Worm (Caenorhabditis elegans) whole organism, mixed stage, embryonic: Measurements from ENCODE around the gene col-147.

ENCODE experiments used
- M03D4.4 ChIP-seq: sonication (generic microtip); optimal IDR thresholded peaks from 2 replicates; lab custom pipeline; 2017; ENCODE audit warnings: mild to moderate bottlenecking, missing genetic modification characterization, missing compliant biosample characterization
- blmp-1 ChIP-seq: fragments of 150-350 bp; optimal IDR thresholded peaks from 2 replicates; lab custom pipeline; 2014; ENCODE audit warnings: missing biosample characterization, missing genetic modification characterization
- ceh-43 ChIP-seq: fragments of 200-800 bp; sonication (Bioruptor generic); optimal IDR thresholded peaks from 2 replicates; lab custom pipeline; 2018; ENCODE audit warnings: mild to moderate bottlenecking, missing genetic modification characterization, moderate library complexity, missing compliant biosample characterization
- ces-1 ChIP-seq: fragments of 150-350 bp; optimal IDR thresholded peaks from 2 replicates; lab custom pipeline; 2014; ENCODE audit warnings: missing biosample characterization, missing genetic modification reagents, missing genetic modification characterization
- cnd-1 ChIP-seq: fragments of 200-800 bp; sonication (Bioruptor generic); optimal IDR thresholded peaks from 2 replicates; lab custom pipeline; 2018; ENCODE audit warnings: mild to moderate bottlenecking, missing genetic modification characterization, missing compliant biosample characterization
- drap-1 ChIP-seq: fragments of 200-800 bp; sonication (Bioruptor generic); optimal IDR thresholded peaks from 3 replicates; lab custom pipeline; 2018; ENCODE audit warnings: mild to moderate bottlenecking, missing genetic modification characterization, missing compliant biosample characterization
- elt-1 ChIP-seq: sonication (generic microtip); optimal IDR thresholded peaks from 2 replicates; lab custom pipeline; 2017; ENCODE audit warnings: missing genetic modification characterization, mild to moderate bottlenecking, missing compliant biosample characterization, antibody characterized with exemption, moderate library complexity, borderline replicate concordance; ENCODE audit not compliant: insufficient read depth
- flh-1 ChIP-seq: fragments of 200-800 bp; sonication (Bioruptor generic); optimal IDR thresholded peaks from 2 replicates; lab custom pipeline; 2018; ENCODE audit warnings: mild to moderate bottlenecking, missing genetic modification characterization, moderate library complexity, missing compliant biosample characterization
- hlh-1 ChIP-seq: fragments of 150-350 bp; optimal IDR thresholded peaks from 2 replicates; lab custom pipeline; 2014; ENCODE audit warnings: missing biosample characterization, missing genetic modification reagents, missing genetic modification characterization
- lin-13 ChIP-seq: fragments of 150-350 bp; optimal IDR thresholded peaks from 2 replicates; lab custom pipeline; 2014; ENCODE audit warnings: missing biosample characterization, missing genetic modification characterization
- lin-32 ChIP-seq: fragments of 200-800 bp; sonication (Bioruptor generic); optimal IDR thresholded peaks from 2 replicates; lab custom pipeline; 2018; ENCODE audit warnings: mild to moderate bottlenecking, missing genetic modification characterization, missing compliant biosample characterization
- lsy-2 ChIP-seq: fragments of 150-350 bp; optimal IDR thresholded peaks from 2 replicates; lab custom pipeline; 2014; ENCODE audit warnings: missing biosample characterization, missing genetic modification characterization
- mep-1 ChIP-seq: fragments of 150-350 bp; optimal IDR thresholded peaks from 2 replicates; lab custom pipeline; 2017; ENCODE audit warnings: missing biosample characterization, missing genetic modification reagents, missing genetic modification characterization, inconsistent platforms
- mls-2 ChIP-seq: sonication (generic microtip); optimal IDR thresholded peaks from 2 replicates; lab custom pipeline; 2016; ENCODE audit warnings: mild to moderate bottlenecking, missing genetic modification characterization, moderate library complexity, missing compliant biosample characterization
- nhr-2 ChIP-seq: fragments of 150-350 bp; optimal IDR thresholded peaks from 2 replicates; lab custom pipeline; 2014; ENCODE audit warnings: missing biosample characterization, missing genetic modification characterization
- nhr-237 ChIP-seq: fragments of 150-350 bp; optimal IDR thresholded peaks from 2 replicates; lab custom pipeline; 2014; ENCODE audit warnings: missing biosample characterization, missing genetic modification characterization
- nhr-28 ChIP-seq: fragments of 150-350 bp; optimal IDR thresholded peaks from 2 replicates; lab custom pipeline; 2014; ENCODE audit warnings: missing biosample characterization, missing genetic modification characterization
- sem-2 ChIP-seq: fragments of 200-800 bp; sonication (Bioruptor generic); optimal IDR thresholded peaks from 2 replicates; lab custom pipeline; 2018; ENCODE audit warnings: mild to moderate bottlenecking, missing genetic modification characterization, missing compliant biosample characterization
- snpc-4 ChIP-seq: fragments of 150-350 bp; optimal IDR thresholded peaks from 2 replicates; lab custom pipeline; 2014; ENCODE audit warnings: missing biosample characterization, missing genetic modification characterization
- sptf-1 ChIP-seq: sonication (generic microtip); optimal IDR thresholded peaks from 2 replicates; lab custom pipeline; 2017; ENCODE audit warnings: mild to moderate bottlenecking, missing genetic modification characterization, moderate library complexity, missing compliant biosample characterization
- tbx-8 ChIP-seq: fragments of 200-800 bp; sonication (Bioruptor generic); optimal IDR thresholded peaks from 2 replicates; lab custom pipeline; 2018; ENCODE audit warnings: mild to moderate bottlenecking, missing genetic modification characterization, moderate library complexity, missing compliant biosample characterization
- unc-120 ChIP-seq: sonication (generic microtip); optimal IDR thresholded peaks from 2 replicates; lab custom pipeline; 2017; ENCODE audit warnings: missing genetic modification characterization, missing compliant biosample characterization; ENCODE audit not compliant: poor library complexity, severe bottlenecking
- unc-39 ChIP-seq: fragments of 150-350 bp; optimal IDR thresholded peaks from 2 replicates; lab custom pipeline; 2014; ENCODE audit warnings: missing biosample characterization, missing genetic modification characterization
- unc-62 ChIP-seq: fragments of 150-350 bp; optimal IDR thresholded peaks from 2 replicates; lab custom pipeline; 2014; ENCODE audit warnings: missing biosample characterization, missing genetic modification reagents, missing genetic modification characterization
- zip-8 ChIP-seq: fragments of 150-350 bp; optimal IDR thresholded peaks from 2 replicates; lab custom pipeline; 2014; ENCODE audit warnings: missing biosample characterization, missing genetic modification characterization
- ztf-11 ChIP-seq: fragments of 150-350 bp; optimal IDR thresholded peaks from 2 replicates; lab custom pipeline; 2014; ENCODE audit warnings: missing biosample characterization, missing genetic modification characterization

col-147 gene

DNA sequence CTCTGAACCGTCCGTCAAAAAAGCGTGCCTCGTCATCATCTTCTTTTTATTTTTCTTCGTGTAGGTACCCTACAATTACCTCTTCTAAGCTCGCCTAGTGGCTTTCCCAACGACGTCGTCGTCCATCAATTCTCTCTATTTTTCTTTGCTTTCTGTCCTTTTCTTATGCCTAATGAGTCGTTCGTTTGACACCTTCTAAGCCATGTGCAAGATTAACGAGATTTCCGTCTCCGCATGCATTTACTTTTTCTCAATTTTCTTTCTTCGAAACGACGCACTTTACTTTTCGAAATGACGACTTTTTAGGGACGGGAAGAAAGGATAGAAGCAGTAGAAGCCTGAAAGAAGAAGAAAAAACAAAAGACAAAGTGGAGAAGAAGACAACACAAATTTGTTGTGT, 33.3 kb upstream of the col-147 start, which contains the start of gene ZK287.1:
ZK287.1 (plus strand) TSS at position 301 of the 400 bp plus-strand sequence.
- TF ChIP-seq mls-2 (tag; lab: Kevin White, UChicago) (no peak), ces-1 (GFP tag; lab: Kevin White, UChicago) (peak; percentile 62)

DNA sequence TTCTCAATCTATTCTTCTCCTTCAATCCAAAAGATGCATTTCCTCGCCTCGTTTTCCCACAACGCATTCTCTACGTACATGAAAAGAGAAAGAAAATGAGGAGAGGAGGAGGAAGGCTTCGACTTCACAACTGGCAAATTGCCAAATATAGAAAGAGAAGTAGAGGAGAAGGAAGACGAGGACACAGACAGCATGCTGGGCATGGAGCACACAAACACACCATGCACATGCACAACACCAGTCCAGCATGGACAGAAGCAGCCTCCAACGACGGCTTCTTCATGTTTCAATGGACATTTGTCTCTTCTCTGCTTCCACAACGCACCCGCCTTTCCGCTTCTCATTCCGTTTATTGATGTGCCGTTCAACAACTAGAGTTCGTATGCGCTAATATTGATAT, 31.5 kb upstream of the col-147 start:
- TF ChIP-seq mep-1 (tag; lab: Kevin White, UChicago) (peak; percentile 32), lsy-2 (peak; percentile 10), unc-39 (tag; lab: Kevin White, UChicago) (peak; percentile 38), lin-32 (no peak), ceh-43 (GFP tag; lab: Kevin White, UChicago) (no peak), ces-1 (GFP tag; lab: Kevin White, UChicago) (peak; percentile 65), zip-8 (no peak)

DNA sequence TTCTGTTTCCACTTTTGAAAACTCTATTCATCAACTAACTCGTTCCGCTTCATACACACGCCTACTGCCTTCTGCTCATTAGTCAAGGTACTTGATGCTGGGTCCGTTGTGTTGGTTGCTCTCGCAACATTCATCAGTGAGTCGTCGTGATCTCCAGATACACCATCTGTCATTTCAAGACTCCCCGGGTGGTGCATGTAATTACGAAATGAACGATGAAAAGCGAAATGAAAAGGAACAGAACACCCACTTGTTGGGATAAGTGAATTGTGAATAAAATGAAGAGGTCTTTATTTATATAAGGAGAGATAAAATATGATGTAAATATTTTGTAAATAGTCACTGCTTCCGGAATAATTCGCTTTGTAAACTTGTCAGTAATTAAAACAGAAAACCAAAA, 30.8 kb upstream of the col-147 start:
- TF ChIP-seq cnd-1 (tag; lab: Kevin White, UChicago) (peak; percentile 85), lin-32 (peak; percentile 8), unc-62 (GFP tag; lab: Kevin White, UChicago) (no peak), ces-1 (GFP tag; lab: Kevin White, UChicago) (peak; percentile 76)

DNA sequence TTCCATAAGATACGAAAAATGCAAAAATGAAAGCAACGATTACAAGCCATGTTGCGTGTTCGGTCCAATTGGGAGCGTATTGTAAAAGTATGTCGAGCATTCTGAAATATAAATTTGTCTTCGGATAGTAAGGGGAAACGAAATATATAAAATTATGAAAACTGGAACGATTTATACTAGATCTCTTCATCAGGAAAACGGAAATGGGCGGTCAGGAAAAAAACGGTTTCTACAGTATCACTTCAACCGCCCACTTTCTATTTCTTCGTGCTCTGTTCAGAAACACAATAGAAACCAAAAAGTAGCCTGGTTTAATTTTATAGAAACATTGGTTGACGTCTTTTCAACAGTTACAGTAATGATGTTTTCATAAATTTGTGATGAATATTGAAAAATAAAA, 28.4 kb upstream of the col-147 start, which contains the start of gene pitr-4:
pitr-4 (minus strand) TSS at position 101 of the 400 bp plus-strand sequence.
- no peak for TF ChIP-seq ceh-43 (GFP tag; lab: Kevin White, UChicago)
- no peak for TF ChIP-seq nhr-2
- TF ChIP-seq mls-2 (tag; lab: Kevin White, UChicago) = no peak
- no peak for TF ChIP-seq nhr-237
- TF ChIP-seq flh-1 (GFP tag; lab: Kevin White, UChicago) = no peak
- TF ChIP-seq snpc-4 = no peak
- TF ChIP-seq zip-8 = no peak
- TF ChIP-seq sem-2 (GFP tag; lab: Kevin White, UChicago) = no peak
- no peak for TF ChIP-seq ztf-11 (tag; lab: Kevin White, UChicago)
- no peak for TF ChIP-seq mep-1 (tag; lab: Kevin White, UChicago)
- TF ChIP-seq elt-1 (tag; lab: Kevin White, UChicago) = no peak
- no peak for TF ChIP-seq nhr-28 (tag; lab: Kevin White, UChicago)
- no peak for TF ChIP-seq drap-1 (GFP tag; lab: Kevin White, UChicago)
- TF ChIP-seq unc-120 (tag; lab: Kevin White, UChicago) = no peak
- no peak for TF ChIP-seq lin-13
- TF ChIP-seq lsy-2 = no peak

DNA sequence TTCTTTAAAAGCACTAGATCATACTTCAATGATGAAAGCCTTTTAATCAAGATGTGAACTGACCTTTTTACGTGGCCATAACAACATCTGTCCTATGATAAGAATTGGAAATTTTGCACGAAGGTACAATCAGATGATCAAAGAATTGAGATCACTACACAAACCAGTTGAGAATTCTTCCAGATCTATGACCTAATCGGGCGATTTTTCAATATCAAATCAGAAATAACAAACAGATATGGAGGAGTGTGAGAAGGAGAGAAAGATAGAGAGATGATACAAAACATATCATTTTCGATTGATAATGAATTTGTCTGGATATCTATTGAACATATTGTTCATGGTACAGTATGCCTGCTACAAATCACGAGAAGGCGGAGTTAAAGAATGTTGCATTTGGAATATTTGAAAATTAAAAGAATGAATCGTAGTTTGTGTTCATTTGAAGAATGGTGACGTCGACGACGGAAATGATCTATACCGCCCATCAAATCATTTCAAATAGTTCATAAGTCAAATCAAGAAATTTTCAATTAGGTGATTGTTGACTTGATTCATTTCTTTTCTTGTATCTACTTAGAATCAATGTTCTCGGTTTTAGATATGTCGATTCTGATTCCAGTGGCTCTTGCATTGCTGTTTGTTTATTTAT, 21.1 kb upstream of the col-147 start, which contains the start of gene cyp-29A4:
cyp-29A4 (plus strand) TSS at position 602 of the 652 bp plus-strand sequence.
- TF ChIP-seq tbx-8 (GFP tag; lab: Kevin White, UChicago) = no peak
- TF ChIP-seq nhr-28 (tag; lab: Kevin White, UChicago) = no peak
- no peak for TF ChIP-seq nhr-2
- TF ChIP-seq mls-2 (tag; lab: Kevin White, UChicago) = no peak
- TF ChIP-seq unc-39 (tag; lab: Kevin White, UChicago) = no peak
- TF ChIP-seq snpc-4 = no peak
- no peak for TF ChIP-seq blmp-1 (tag; lab: Kevin White, UChicago)
- no peak for TF ChIP-seq unc-62 (GFP tag; lab: Kevin White, UChicago)

DNA sequence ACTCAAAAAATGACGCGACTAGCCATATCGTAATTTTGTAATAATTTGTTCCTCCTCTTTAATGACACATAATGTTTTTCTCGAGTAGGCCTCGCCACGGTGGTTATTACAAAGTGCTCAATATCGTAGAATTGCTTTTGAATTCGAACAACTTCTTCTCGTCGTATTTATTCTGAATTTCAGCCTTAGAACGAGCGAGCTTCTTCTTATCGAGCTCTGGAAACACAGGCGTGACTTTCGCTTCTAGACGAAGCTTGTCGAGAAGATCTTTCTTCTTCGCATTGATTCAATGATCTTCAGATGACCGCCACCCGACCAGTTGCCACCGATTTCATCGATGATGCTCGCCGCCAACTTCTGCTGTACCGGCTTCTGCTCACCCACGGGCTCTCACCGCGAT, 18.2 kb upstream of the col-147 start, which contains the start of gene T06E4.21:
T06E4.21 (plus strand) TSS at position 301 of the 400 bp plus-strand sequence.
- no peak for TF ChIP-seq hlh-1 (tag; lab: Kevin White, UChicago)
- TF ChIP-seq unc-120 (tag; lab: Kevin White, UChicago) = no peak
- TF ChIP-seq, all 35 proteins: peak for 0

DNA sequence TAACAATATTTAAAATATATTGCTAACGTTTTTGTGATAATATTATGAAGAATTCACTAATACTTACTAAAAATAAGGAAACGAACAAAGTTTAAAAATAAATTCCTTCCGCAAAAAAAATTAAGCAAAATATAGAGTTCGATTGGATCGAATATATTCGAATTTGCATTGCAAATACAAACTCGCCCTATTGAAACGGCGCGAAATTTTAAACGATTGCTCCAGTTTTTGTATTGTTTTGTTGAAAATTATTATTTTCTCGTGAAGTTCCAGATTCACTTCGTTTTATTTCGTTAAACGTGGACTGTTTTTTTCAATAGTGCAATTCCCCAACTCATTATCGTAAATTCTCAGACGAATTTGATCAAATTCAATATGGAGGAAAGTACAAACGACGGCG, 12.4 kb upstream of the col-147 start, which contains the start of the genes atl-1 and hcp-2:
atl-1 (minus strand) TSS at position 89 of the 400 bp plus-strand sequence.
hcp-2 (plus strand) TSS at position 353 of the 400 bp plus-strand sequence.
- no peak for TF ChIP-seq sptf-1 (tag; lab: Kevin White, UChicago)
- TF ChIP-seq M03D4.4 (tag; lab: Kevin White, UChicago) = no peak
- no peak for TF ChIP-seq lsy-2
